Worm (Caenorhabditis elegans): ENCODE data around the gene slc-17.3.

DNA sequence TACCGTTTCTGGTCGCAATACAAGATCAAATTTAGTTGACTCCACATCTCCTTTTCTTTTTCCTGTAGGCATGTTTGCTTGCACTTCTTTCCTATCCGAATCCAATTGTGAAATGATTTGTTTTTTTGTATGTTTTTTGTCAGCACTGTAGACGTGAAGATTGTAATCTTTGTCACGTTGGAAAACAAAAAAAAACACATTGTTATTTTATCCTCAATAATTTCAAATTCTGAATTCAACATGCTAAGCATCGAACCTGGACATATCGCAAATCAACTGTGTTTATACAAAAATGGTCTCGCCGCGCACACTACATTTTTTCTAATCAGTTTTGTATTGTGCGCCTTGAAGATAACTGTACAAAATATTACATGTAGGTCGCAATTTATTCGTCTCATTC lies 48.4 kb upstream of the slc-17.3 start, which contains the start of gene ZK688.12:
- no peak for TF ChIP-seq cog-1 (tag; optimal IDR thresholded peaks at IDR 0.05)
- no peak for TF ChIP-seq ref-1 (GFP tag; conservative IDR thresholded peaks at IDR 0.05)
- TF ChIP-seq tab-1 (GFP tag; IDR thresholded peaks at IDR 0.05): no peak
- no peak for TF ChIP-seq klf-2 (GFP tag; conservative IDR thresholded peaks at IDR 0.05)

Measured in whole organism, midembryonic.